Worm (Caenorhabditis elegans) whole organism, early embryonic: Measurements from ENCODE around the gene sre-56.

ENCODE experiments used
- ama-1 ChIP-seq: fragments of 150-350 bp; optimal IDR thresholded peaks from 2 replicates; lab custom pipeline; 2014
- hmg-4 ChIP-seq: fragments of 200-800 bp; sonication (Bioruptor generic); optimal IDR thresholded peaks from 2 replicates; lab custom pipeline; 2018; ENCODE audit warnings: mild to moderate bottlenecking, missing genetic modification characterization, missing compliant biosample characterization
- tbx-11 ChIP-seq: fragments of 200-800 bp; sonication (Bioruptor generic); IDR thresholded peaks from 2 replicates; pipeline ENCODE4 v1.3.6; 2022; ENCODE audit warnings: missing genetic modification characterization, missing compliant biosample characterization

DNA sequence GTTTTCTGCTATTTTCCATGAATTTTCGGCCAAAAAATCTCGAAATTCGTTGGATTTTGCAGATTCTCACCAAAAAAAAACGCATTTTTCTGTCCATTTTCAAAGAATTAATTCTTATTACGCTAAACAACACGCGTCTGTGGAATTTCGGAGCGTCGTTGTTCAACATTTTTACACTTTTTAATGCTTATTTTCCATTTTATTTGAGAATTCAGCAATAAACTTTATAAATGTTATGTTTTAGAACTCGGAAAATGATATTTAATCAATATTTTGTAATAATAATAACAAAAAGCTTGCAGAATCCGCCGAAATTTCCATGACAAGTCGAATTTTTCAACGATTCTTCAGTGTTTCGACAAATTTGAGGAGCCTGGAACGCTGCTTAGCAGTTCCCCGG is 43.9 kb upstream of the sre-56 start, which contains the start of gene ife-5:
- no peak for TF ChIP-seq hmg-4 (GFP tag; lab: Kevin White, UChicago)
- TF ChIP-seq tbx-11 (GFP tag; lab: Robert Waterston, UW) = no peak
- no peak for TF ChIP-seq ama-1 (lab: Kevin White, UChicago)
